Worm (Caenorhabditis elegans) whole organism, midembryonic: ENCODE measurements around the gene R02D5.3.

Experiments used
- T22C8.4 ChIP-seq: fragments of 200-800 bp; sonication (Bioruptor generic); IDR thresholded peaks from 2 replicates; pipeline ENCODE4 v1.3.6; 2022; ENCODE audit warnings: missing genetic modification characterization, missing compliant biosample characterization
- flt-1 ChIP-seq: fragments of 200-800 bp; sonication (Bioruptor generic); IDR thresholded peaks from 2 replicates; pipeline ENCODE4 v1.3.6; 2022; ENCODE audit warnings: missing genetic modification characterization, missing compliant biosample characterization
- med-1 ChIP-seq: sonication (generic microtip); optimal IDR thresholded peaks from 2 replicates; lab custom pipeline; 2017; ENCODE audit warnings: missing genetic modification characterization, mild to moderate bottlenecking, missing compliant biosample characterization, antibody characterized with exemption, missing genetic modification reagents; ENCODE audit not compliant: insufficient read depth
- ref-1 ChIP-seq: fragments of 200-800 bp; sonication (Bioruptor generic); conservative IDR thresholded peaks from 2 replicates; pipeline ENCODE4 v1.3.6; 2022; ENCODE audit warnings: missing genetic modification reagents, missing genetic modification characterization, missing compliant biosample characterization
- tab-1 ChIP-seq: fragments of 200-800 bp; sonication (Bioruptor generic); IDR thresholded peaks from 2 replicates; pipeline ENCODE4 v1.3.6; 2022; ENCODE audit warnings: missing genetic modification characterization, missing compliant biosample characterization
- ztf-23 ChIP-seq: fragments of 200-800 bp; sonication (Bioruptor generic); IDR thresholded peaks from 2 replicates; pipeline ENCODE4 v1.3.6; 2022; ENCODE audit warnings: missing genetic modification reagents, missing genetic modification characterization, missing compliant biosample characterization
- ztf-29 ChIP-seq: fragments of 200-800 bp; sonication (Bioruptor generic); IDR thresholded peaks from 2 replicates; pipeline ENCODE4 v1.3.6; 2022; ENCODE audit warnings: missing genetic modification reagents, missing genetic modification characterization, missing compliant biosample characterization

DNA sequence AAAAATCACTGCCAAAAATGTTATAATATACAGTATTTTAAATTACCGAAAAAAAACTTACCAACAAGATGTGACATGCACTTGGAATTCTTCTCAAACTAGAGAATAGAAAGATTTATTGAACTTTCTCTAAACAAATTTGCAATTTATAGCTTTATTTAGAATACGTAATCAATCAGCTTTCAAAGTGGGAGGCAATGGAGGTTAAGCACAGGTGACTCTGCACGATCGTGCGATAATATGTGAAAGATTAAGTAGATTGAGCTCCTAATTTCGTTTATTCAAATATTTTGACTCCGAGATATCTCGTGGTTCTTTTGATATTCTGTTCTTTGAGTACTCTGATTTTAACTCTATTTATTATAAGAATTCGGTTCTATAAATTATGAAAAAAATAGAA lies 35.0 kb downstream of the R02D5.3 start, which contains the start of gene R02D5.6:
- TF ChIP-seq ztf-23 (no peak), T22C8.4 (GFP tag; lab: Robert Waterston, UW) (no peak), flt-1 (GFP tag; lab: Robert Waterston, UW) (no peak), tab-1 (GFP tag; lab: Robert Waterston, UW) (no peak), med-1 (GFP tag; lab: Kevin White, UChicago) (no peak), ref-1 (GFP tag; lab: Robert Waterston, UW) (no peak), ztf-29 (GFP tag; lab: Robert Waterston, UW) (no peak)
